Worm (Caenorhabditis elegans): ENCODE data around the gene blos-1.

Gene blos-1

DNA sequence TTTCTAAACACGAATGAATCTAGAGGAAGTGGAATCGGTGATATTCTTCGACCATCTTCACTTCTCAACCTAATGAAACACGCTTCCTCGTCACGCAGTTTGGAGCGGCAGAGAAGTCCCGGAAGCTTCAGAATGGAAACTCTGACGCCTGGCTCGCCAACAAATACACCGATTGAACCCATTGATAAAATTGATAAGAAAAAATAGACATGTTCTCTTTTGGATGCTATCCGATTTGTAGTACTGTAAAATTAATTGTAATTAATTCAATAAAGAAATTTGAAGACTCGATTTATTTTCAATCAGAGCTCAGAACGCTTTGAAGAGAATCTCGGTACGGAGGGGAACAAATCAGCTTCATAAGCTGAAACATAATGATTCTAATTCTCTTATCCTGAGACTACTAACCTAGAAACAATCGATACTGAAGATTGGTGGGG, 2.8 kb upstream of the blos-1 start (continued):
- no peak for TF ChIP-seq snpc-4 (GFP tag; optimal IDR thresholded peaks at IDR 0.05)
- peak in 3 of 4 experiments; percentile 1 to 54 (median 52) for TF ChIP-seq snpc-4 (tag; optimal IDR thresholded peaks at IDR 0.05)
- no peak for TF ChIP-seq ztf-28 (GFP tag; IDR thresholded peaks at IDR 0.05)
- peak; percentile 95 for TF ChIP-seq ama-1 (optimal IDR thresholded peaks at IDR 0.05)
- TF ChIP-seq ama-1 (GFP tag; optimal IDR thresholded peaks at IDR 0.05) = peak; percentile 61 to 77
- peak; percentile 73 for TF ChIP-seq lin-54 (GFP tag; optimal IDR thresholded peaks at IDR 0.05)
- TF ChIP-seq zim-3 (tag; optimal IDR thresholded peaks at IDR 0.05) = peak; percentile 78
- peak; percentile 55 for TF ChIP-seq hmg-1.2 (GFP tag; IDR thresholded peaks at IDR 0.05)
- TF ChIP-seq atf-7 (tag; optimal IDR thresholded peaks at IDR 0.05) = peak; percentile 90
- peak; percentile 77 for TF ChIP-seq ztf-22 (GFP tag; optimal IDR thresholded peaks at IDR 0.05)
- TF ChIP-seq efl-1 (GFP tag; optimal IDR thresholded peaks at IDR 0.05) = peak; percentile 0
- 0 out of 2 replicates have a peak, but pooled peaks have one; percentile 6 for TF ChIP-seq ceh-58 (GFP tag; IDR thresholded peaks at IDR 0.05)
- no peak for TF ChIP-seq lag-1 (GFP tag; IDR thresholded peaks at IDR 0.05)
- no peak for TF ChIP-seq K12H6.12 (tag; optimal IDR thresholded peaks at IDR 0.05)
- no peak for TF ChIP-seq ccch-3 (GFP tag; optimal IDR thresholded peaks at IDR 0.05)
- TF ChIP-seq ekl-4 (GFP tag; IDR thresholded peaks at IDR 0.05) = peak; percentile 82
- TF ChIP-seq hsf-1 (GFP tag; IDR thresholded peaks at IDR 0.05) = peak; percentile 58; the same call in 1 of the 2 replicates
- TF ChIP-seq rpc-1 (optimal IDR thresholded peaks at IDR 0.05) = no peak
- no peak for TF ChIP-seq rpc-1 (tag; optimal IDR thresholded peaks at IDR 0.05)
- TF ChIP-seq bed-1 (GFP tag; IDR thresholded peaks at IDR 0.05) = no peak
- peak; percentile 28; the same call in 1 of the 2 replicates for TF ChIP-seq C17E4.6 (GFP tag; IDR thresholded peaks at IDR 0.05)
- peak; percentile 89 for TF ChIP-seq chd-7 (tag; optimal IDR thresholded peaks at IDR 0.05)
- no peak for TF ChIP-seq T07F8.4 (tag; optimal IDR thresholded peaks at IDR 0.05)
- TF ChIP-seq akir-1 (GFP tag; optimal IDR thresholded peaks at IDR 0.05) = no peak
- 0 out of 2 replicates have a peak, but pooled peaks have one; percentile 20 for TF ChIP-seq ceh-100 (GFP tag; IDR thresholded peaks at IDR 0.05)
- TF ChIP-seq lir-1 (GFP tag; conservative IDR thresholded peaks at IDR 0.05) = peak; percentile 31; the same call in 1 of the 2 replicates
- TF ChIP-seq aptf-3 (GFP tag; IDR thresholded peaks at IDR 0.05) = no peak
- TF ChIP-seq B0336.3 (GFP tag; IDR thresholded peaks at IDR 0.05) = peak; percentile 96
- peak; percentile 47 for TF ChIP-seq F33H1.4 (GFP tag; IDR thresholded peaks at IDR 0.05)
- peak; percentile 53 for TF ChIP-seq F22D6.2 (tag; optimal IDR thresholded peaks at IDR 0.05)
- peak; percentile 25 for TF ChIP-seq F57C9.4 (tag; optimal IDR thresholded peaks at IDR 0.05)
- no peak for TF ChIP-seq nhr-120 (GFP tag; IDR thresholded peaks at IDR 0.05)
- peak; percentile 59 for TF ChIP-seq mcd-1 (GFP tag; IDR thresholded peaks at IDR 0.05)
- TF ChIP-seq mxl-1 (tag; optimal IDR thresholded peaks at IDR 0.05) = peak; percentile 45
- 0 out of 2 replicates have a peak, but pooled peaks have one; percentile 18 for TF ChIP-seq egl-18 (GFP tag; IDR thresholded peaks at IDR 0.05)
- peak in 1 of 3 experiments; percentile 71 for TF ChIP-seq lin-35 (GFP tag; optimal IDR thresholded peaks at IDR 0.05)
- no peak for TF ChIP-seq F55B11.4 (tag; optimal IDR thresholded peaks at IDR 0.05; ENCODE audit: borderline replicate concordance, insufficient read depth)
- TF ChIP-seq F23B12.7 (tag; optimal IDR thresholded peaks at IDR 0.05; ENCODE audit: insufficient read depth) = no peak
- TF ChIP-seq zfh-2 (GFP tag; conservative IDR thresholded peaks at IDR 0.05) = no peak
- peak; percentile 51 for TF ChIP-seq fkh-3 (tag; optimal IDR thresholded peaks at IDR 0.05)
- TF ChIP-seq attf-6 (GFP tag; IDR thresholded peaks at IDR 0.05) = no peak
- no peak for TF ChIP-seq Y53F4B.3 (GFP tag; IDR thresholded peaks at IDR 0.05)
- TF ChIP-seq let-607 (tag; optimal IDR thresholded peaks at IDR 0.05) = peak; percentile 39 to 71
- no peak for TF ChIP-seq ceh-27 (GFP tag; optimal IDR thresholded peaks at IDR 0.05)
- TF ChIP-seq lsl-1 (GFP tag; optimal IDR thresholded peaks at IDR 0.05) = peak; percentile 12
- TF ChIP-seq Y79H2A.3 (GFP tag; conservative IDR thresholded peaks at IDR 0.05) = 0 out of 2 replicates have a peak, but pooled peaks have one; percentile 42
- 0 out of 2 replicates have a peak, but pooled peaks have one; percentile 59 for TF ChIP-seq pbrm-1 (GFP tag; IDR thresholded peaks at IDR 0.05)
- no peak for TF ChIP-seq him-1 (tag; optimal IDR thresholded peaks at IDR 0.05)
- TF ChIP-seq unc-130 (GFP tag; optimal IDR thresholded peaks at IDR 0.05) = peak; percentile 21

Data from whole organism, young adult.